Worm (Caenorhabditis elegans): Measurements from ENCODE around the gene egl-10.

DNA sequence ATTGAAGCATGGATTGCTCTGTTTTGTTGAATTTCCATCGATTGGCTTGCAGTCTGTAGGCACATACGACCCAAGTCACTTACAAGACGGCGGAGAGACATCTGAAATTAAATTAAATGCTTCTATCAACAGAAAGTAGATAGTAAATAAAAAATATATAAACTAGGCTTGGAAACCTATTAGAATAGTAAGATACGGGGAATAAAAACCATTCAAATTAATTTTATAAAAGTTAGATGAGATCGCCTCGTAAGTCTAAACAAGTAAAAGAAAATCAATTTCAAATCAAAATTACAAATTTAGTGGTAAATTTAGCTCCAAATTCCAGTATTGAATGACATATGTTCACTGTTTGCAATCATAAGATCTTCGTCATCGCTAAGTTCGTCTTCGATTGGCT lies 31.7 kb upstream of the egl-10 start, which contains the start of gene mrps-11:
- TF ChIP-seq med-1 (GFP tag; optimal IDR thresholded peaks at IDR 0.05; ENCODE audit: insufficient read depth) (no peak), flt-1 (GFP tag; IDR thresholded peaks at IDR 0.05) (no peak), cog-1 (tag; optimal IDR thresholded peaks at IDR 0.05) (no peak), klf-2 (GFP tag; conservative IDR thresholded peaks at IDR 0.05) (no peak)

Data from whole organism, midembryonic.